Worm (Caenorhabditis elegans) whole organism, late embryonic: Measurements from ENCODE around the gene C33H5.1.

ENCODE experiments used
- K09A11.1 ChIP-seq: sonication (generic microtip); optimal IDR thresholded peaks from 2 replicates; lab custom pipeline; 2017; ENCODE audit warnings: antibody characterized with exemption, mild to moderate bottlenecking, missing genetic modification characterization, missing compliant biosample characterization; ENCODE audit not compliant: insufficient read depth
- elt-2 ChIP-seq: sonication (generic microtip); optimal IDR thresholded peaks from 2 replicates; lab custom pipeline; 2016; ENCODE audit warnings: missing genetic modification reagents, missing genetic modification characterization, missing compliant biosample characterization
- eyg-1 ChIP-seq: sonication (generic microtip); optimal IDR thresholded peaks from 2 replicates; lab custom pipeline; 2016; ENCODE audit warnings: missing genotype, missing genetic modification characterization, missing compliant biosample characterization
- fkh-10 ChIP-seq: fragments of 150-350 bp; optimal IDR thresholded peaks from 2 replicates; lab custom pipeline; 2014; ENCODE audit warnings: missing biosample characterization, missing genetic modification reagents, missing genetic modification characterization
- lim-6 ChIP-seq: sonication (generic microtip); optimal IDR thresholded peaks from 2 replicates; lab custom pipeline; 2016; ENCODE audit warnings: missing genetic modification characterization, missing compliant biosample characterization
- madf-2 ChIP-seq: sonication (generic microtip); optimal IDR thresholded peaks from 2 replicates; lab custom pipeline; 2017; ENCODE audit warnings: missing genetic modification characterization, missing compliant biosample characterization
- nhr-11 ChIP-seq: fragments of 150-350 bp; optimal IDR thresholded peaks from 2 replicates; lab custom pipeline; 2014; ENCODE audit warnings: missing biosample characterization, missing genetic modification characterization
- pat-9 ChIP-seq: fragments of 200-800 bp; sonication (Bioruptor generic); optimal IDR thresholded peaks from 2 replicates; lab custom pipeline; 2018; ENCODE audit warnings: mild to moderate bottlenecking, missing genetic modification characterization, moderate library complexity, missing compliant biosample characterization
- pax-1 ChIP-seq: fragments of 150-350 bp; optimal IDR thresholded peaks from 2 replicates; lab custom pipeline; 2014; ENCODE audit warnings: missing biosample characterization, missing genetic modification characterization
- pha-2 ChIP-seq: sonication (generic microtip); optimal IDR thresholded peaks from 2 replicates; lab custom pipeline; 2017; ENCODE audit warnings: mild to moderate bottlenecking, missing genetic modification characterization, missing compliant biosample characterization
- pha-4 ChIP-seq: fragments of 150-350 bp; optimal IDR thresholded peaks from 2 replicates; lab custom pipeline; 2018; ENCODE audit warnings: missing biosample characterization, missing genetic modification reagents, missing genetic modification characterization
- sox-4 ChIP-seq: sonication (generic microtip); optimal IDR thresholded peaks from 2 replicates; lab custom pipeline; 2017; ENCODE audit warnings: mild to moderate bottlenecking, missing genetic modification characterization, inconsistent platforms, missing compliant biosample characterization
- syd-9 ChIP-seq: sonication (generic microtip); optimal IDR thresholded peaks from 2 replicates; lab custom pipeline; 2016; ENCODE audit warnings: mild to moderate bottlenecking, missing genetic modification characterization, moderate library complexity, missing compliant biosample characterization
- zip-5 ChIP-seq: sonication (generic microtip); optimal IDR thresholded peaks from 2 replicates; lab custom pipeline; 2016; ENCODE audit warnings: missing genetic modification characterization, missing compliant biosample characterization

ce11 chrIV:7763748-7764147 is 45.0 kb upstream of the C33H5.1 start, which contains the start of the genes C46A5.6 and C46A5.1:
- no peak for TF ChIP-seq K09A11.1 (tag; lab: Kevin White, UChicago)
- no peak for TF ChIP-seq nhr-11 (tag; lab: Kevin White, UChicago)
- no peak for TF ChIP-seq fkh-10 (GFP tag; lab: Kevin White, UChicago)
- no peak for TF ChIP-seq elt-2 (tag; lab: Kevin White, UChicago)
- no peak for TF ChIP-seq eyg-1 (tag; lab: Kevin White, UChicago)
- TF ChIP-seq pha-2: no peak
- no peak for TF ChIP-seq sox-4 (tag; lab: Kevin White, UChicago)
- TF ChIP-seq pha-4: no peak
- no peak for TF ChIP-seq lim-6 (tag; lab: Kevin White, UChicago)
- no peak for TF ChIP-seq pax-1 (tag; lab: Kevin White, UChicago)
- no peak for TF ChIP-seq syd-9 (tag; lab: Kevin White, UChicago)
- TF ChIP-seq pat-9 (tag; lab: Kevin White, UChicago): no peak
- TF ChIP-seq zip-5 (tag; lab: Kevin White, UChicago): no peak
- TF ChIP-seq madf-2: no peak
